Fruit fly (Drosophila melanogaster): ENCODE results near the gene tko.

Gene tko

DNA sequence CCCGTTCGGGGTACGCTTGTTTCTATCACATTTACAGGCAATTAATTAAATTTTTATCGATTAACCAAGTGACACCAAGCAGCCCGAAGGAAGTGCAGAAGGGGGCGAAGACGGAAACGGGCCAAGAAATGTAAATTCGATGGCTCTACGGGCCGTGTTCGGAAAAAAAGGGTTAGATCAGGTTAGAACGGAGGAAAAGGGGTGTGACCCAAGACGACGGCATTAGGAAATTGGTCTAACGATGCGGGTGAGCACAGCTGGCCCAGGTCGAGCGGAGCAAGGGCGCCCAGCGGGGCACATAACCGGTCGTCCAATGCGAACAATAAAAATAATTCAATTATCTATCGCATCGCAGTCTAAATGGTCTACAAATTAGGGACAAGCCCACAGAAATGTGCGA, 44.3 kb downstream of the tko start:
- no peak for TF ChIP-seq yki (optimal IDR thresholded peaks at IDR 0.05)
- TF ChIP-seq Ets65A (GFP tag), result peak; percentile 77
- TF ChIP-seq Kr (GFP tag; optimal IDR thresholded peaks at IDR 0.05), result peak; percentile 95
- peak; percentile 70 for TF ChIP-seq gcm (GFP tag; optimal IDR thresholded peaks at IDR 0.05)
- TF ChIP-seq Hr3 (GFP tag; optimal IDR thresholded peaks at IDR 0.05), result no peak
- no peak for TF ChIP-seq CG13775 (GFP tag; optimal IDR thresholded peaks at IDR 0.05)
- TF ChIP-seq peb (GFP tag; IDR thresholded peaks at IDR 0.05), result no peak
- peak; percentile 62 for TF ChIP-seq pros (GFP tag; optimal IDR thresholded peaks at IDR 0.05)

DNA sequence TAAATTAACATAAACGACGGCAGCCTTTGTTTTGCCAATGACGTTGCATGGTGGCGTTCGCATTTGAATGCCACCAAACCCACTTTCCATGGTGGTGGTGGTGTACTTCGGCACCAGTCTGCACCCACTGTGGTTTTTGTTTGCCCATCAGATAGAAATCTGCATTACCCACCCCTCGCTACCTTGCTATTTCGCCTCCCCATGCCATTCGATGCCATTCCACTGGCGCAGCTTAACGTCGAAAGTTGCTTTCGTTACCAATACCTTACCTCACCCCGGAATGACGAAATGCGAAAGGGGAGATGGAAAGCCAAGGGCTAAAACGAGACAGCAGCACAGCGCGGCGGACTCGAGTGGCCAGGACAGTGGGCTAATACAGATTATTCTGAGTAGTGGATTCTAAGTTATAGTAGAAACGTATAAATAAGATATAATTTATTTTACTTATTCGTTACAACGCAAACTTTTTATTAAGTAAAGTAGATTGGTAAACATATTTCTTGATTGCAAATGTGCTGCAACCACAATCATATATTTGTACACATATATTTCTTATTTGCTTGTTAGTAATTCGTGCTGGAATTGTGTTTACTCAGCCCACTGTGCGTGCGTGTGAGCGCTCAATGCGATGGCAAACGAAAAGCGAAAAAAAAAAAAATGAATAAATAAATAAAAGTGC, 47.4 kb downstream of the tko start:
- no peak for TF ChIP-seq CG9817 (tag; optimal IDR thresholded peaks at IDR 0.05)
- TF ChIP-seq HHEX (GFP tag; optimal IDR thresholded peaks at IDR 0.05), result no peak
- TF ChIP-seq Elba2 (GFP tag; optimal IDR thresholded peaks at IDR 0.05), result no peak
- no peak for TF ChIP-seq ttk (GFP tag; IDR thresholded peaks at IDR 0.05)
- TF ChIP-seq CG18262 (tag; optimal IDR thresholded peaks at IDR 0.05), result peak; percentile 76
- no peak for TF ChIP-seq nom (GFP tag; optimal IDR thresholded peaks at IDR 0.05)
- TF ChIP-seq CHES-1-like (GFP tag; optimal IDR thresholded peaks at IDR 0.05), result no peak
- TF ChIP-seq her (GFP tag; optimal IDR thresholded peaks at IDR 0.05), result no peak
- TF ChIP-seq vnd (GFP tag; IDR thresholded peaks at IDR 0.05; ENCODE audit: partially characterized antibody), result 0 out of 3 replicates have a peak, but pooled peaks have one; percentile 24
- no peak for TF ChIP-seq BEAF-32 (GFP tag; optimal IDR thresholded peaks at IDR 0.05)
- TF ChIP-seq CG10321 (GFP tag; IDR thresholded peaks at IDR 0.05), result no peak
- TF ChIP-seq pho (GFP tag; optimal IDR thresholded peaks at IDR 0.05), result no peak
- no peak for TF ChIP-seq CG3065 (GFP tag; optimal IDR thresholded peaks at IDR 0.05)
- TF ChIP-seq gro (GFP tag; optimal IDR thresholded peaks at IDR 0.05), result no peak
- no peak for TF ChIP-seq CG7963 (GFP tag; IDR thresholded peaks at IDR 0.05; ENCODE audit: partially characterized antibody)
- peak; percentile 15 for TF ChIP-seq Deaf1 (tag; optimal IDR thresholded peaks at IDR 0.05)
- TF ChIP-seq bab2 (GFP tag; optimal IDR thresholded peaks at IDR 0.05), result no peak
- peak; percentile 50 for TF ChIP-seq bcd (GFP tag; optimal IDR thresholded peaks at IDR 0.05)
- no peak for TF ChIP-seq CkIIα-i1 (GFP tag; IDR thresholded peaks at IDR 0.05)
- no peak for TF ChIP-seq nerfin-2 (GFP tag; IDR thresholded peaks at IDR 0.05; ENCODE audit: partially characterized antibody)
- peak; percentile 4 for TF ChIP-seq BtbVII (GFP tag; optimal IDR thresholded peaks at IDR 0.05)
- TF ChIP-seq trh (GFP tag; optimal IDR thresholded peaks at IDR 0.05), result no peak
- no peak for TF ChIP-seq CG18011 (GFP tag; optimal IDR thresholded peaks at IDR 0.05)
- no peak for TF ChIP-seq cas (GFP tag; IDR thresholded peaks at IDR 0.05)
- TF ChIP-seq seq (GFP tag; IDR thresholded peaks at IDR 0.05), result no peak
- TF ChIP-seq CG12942 (GFP tag; optimal IDR thresholded peaks at IDR 0.05), result no peak
- peak; percentile 47 for TF ChIP-seq Meics (GFP tag; optimal IDR thresholded peaks at IDR 0.05)
- TF ChIP-seq CG16813 (GFP tag; IDR thresholded peaks at IDR 0.05; ENCODE audit: partially characterized antibody), result no peak
- TF ChIP-seq pan (optimal IDR thresholded peaks at IDR 0.05), result no peak
- TF ChIP-seq pan (GFP tag; optimal IDR thresholded peaks at IDR 0.05 in 1 of 2, IDR thresholded peaks at IDR 0.05 in 1 of 2), result peak in 1 of 2 experiments; percentile 51
- TF ChIP-seq CG6813 (GFP tag; optimal IDR thresholded peaks at IDR 0.05), result peak; percentile 5
- TF ChIP-seq gfzf (GFP tag; optimal IDR thresholded peaks at IDR 0.05), result no peak
- no peak for TF ChIP-seq HmgZ (tag; optimal IDR thresholded peaks at IDR 0.05)
- no peak for TF ChIP-seq caup (GFP tag; optimal IDR thresholded peaks at IDR 0.05; ENCODE audit: severe bottlenecking)
- TF ChIP-seq en (GFP tag; optimal IDR thresholded peaks at IDR 0.05), result no peak
- no peak for TF ChIP-seq CG4617 (GFP tag; optimal IDR thresholded peaks at IDR 0.05; ENCODE audit: borderline replicate concordance)
- TF ChIP-seq Lpt (GFP tag; optimal IDR thresholded peaks at IDR 0.05), result no peak
- no peak for TF ChIP-seq Gug (GFP tag; IDR thresholded peaks at IDR 0.05)
- no peak for TF ChIP-seq CG7372 (GFP tag; IDR thresholded peaks at IDR 0.05)
- no peak for TF ChIP-seq CG10462 (GFP tag; optimal IDR thresholded peaks at IDR 0.05)
- TF ChIP-seq NC2α (GFP tag; optimal IDR thresholded peaks at IDR 0.05), result no peak
- TF ChIP-seq ci (GFP tag; IDR thresholded peaks at IDR 0.05), result peak; percentile 45; the same call in 1 of the 3 replicates
